Fruit fly (Drosophila melanogaster): ENCODE results near the gene CG42831.

The CG42831 gene

dm6 chr3L:10858569-10858968 lies 44.0 kb downstream of the CG42831 start:
- TF ChIP-seq GATAd (GFP tag; optimal IDR thresholded peaks at IDR 0.05) (peak; percentile 33), h (GFP tag; optimal IDR thresholded peaks at IDR 0.05) (no peak)

dm6 chr3L:10860042-10860643 lies 45.5 kb downstream of the CG42831 start:
- no peak for TF ChIP-seq foxo (GFP tag; optimal IDR thresholded peaks at IDR 0.05)
- TF ChIP-seq rgr (GFP tag; optimal IDR thresholded peaks at IDR 0.05): no peak
- no peak for TF ChIP-seq dl (GFP tag; optimal IDR thresholded peaks at IDR 0.05; ENCODE audit: insufficient read depth in 1 of 2, partially characterized antibody in 2 of 2)
- no peak for TF ChIP-seq Vsx2 (GFP tag; optimal IDR thresholded peaks at IDR 0.05; ENCODE audit: partially characterized antibody)
- no peak for TF ChIP-seq GATAd (GFP tag; optimal IDR thresholded peaks at IDR 0.05)
- no peak for TF ChIP-seq Sp1 (GFP tag; optimal IDR thresholded peaks at IDR 0.05)
- TF ChIP-seq br (GFP tag; optimal IDR thresholded peaks at IDR 0.05): no peak
- no peak for TF ChIP-seq fru (GFP tag; optimal IDR thresholded peaks at IDR 0.05)
- no peak for TF ChIP-seq usp (GFP tag; optimal IDR thresholded peaks at IDR 0.05)
- TF ChIP-seq sv (GFP tag; optimal IDR thresholded peaks at IDR 0.05): no peak
- TF ChIP-seq Mio (GFP tag; optimal IDR thresholded peaks at IDR 0.05): no peak
- TF ChIP-seq ey (GFP tag; optimal IDR thresholded peaks at IDR 0.05): no peak
- TF ChIP-seq Abd-B (GFP tag; optimal IDR thresholded peaks at IDR 0.05): no peak
- TF ChIP-seq Hr83 (GFP tag; optimal IDR thresholded peaks at IDR 0.05; ENCODE audit: poor library complexity, severe bottlenecking): no peak

dm6 chr3L:10861657-10862543 lies 47.3 kb downstream of the CG42831 start:
- peak; percentile 15 for TF ChIP-seq ey (GFP tag; optimal IDR thresholded peaks at IDR 0.05)
- TF ChIP-seq br (GFP tag; optimal IDR thresholded peaks at IDR 0.05): peak; percentile 24
- TF ChIP-seq sage (GFP tag; optimal IDR thresholded peaks at IDR 0.05): no peak

- TF ChIP-seq HLH106 (tag; optimal IDR thresholded peaks at IDR 0.05): no peak
- TF ChIP-seq sv (GFP tag; optimal IDR thresholded peaks at IDR 0.05): no peak
- TF ChIP-seq tai (GFP tag; optimal IDR thresholded peaks at IDR 0.05): peak; percentile 32
- TF ChIP-seq Vsx2 (GFP tag; optimal IDR thresholded peaks at IDR 0.05; ENCODE audit: partially characterized antibody): peak; percentile 77
These were observed 48.2 kb downstream of the CG42831 start for dm6 chr3L:10862544-10863474.

- TF ChIP-seq Vsx2 (GFP tag; optimal IDR thresholded peaks at IDR 0.05; ENCODE audit: partially characterized antibody) (peak; percentile 67), Rel (GFP tag; optimal IDR thresholded peaks at IDR 0.05) (no peak), Rel (tag; optimal IDR thresholded peaks at IDR 0.05) (peak; percentile 9), N (GFP tag; optimal IDR thresholded peaks at IDR 0.05) (no peak), fru (GFP tag; optimal IDR thresholded peaks at IDR 0.05) (peak; percentile 22), CG32264 (GFP tag; optimal IDR thresholded peaks at IDR 0.05) (no peak), psq (GFP tag; optimal IDR thresholded peaks at IDR 0.05) (no peak), Hr83 (GFP tag; optimal IDR thresholded peaks at IDR 0.05; ENCODE audit: poor library complexity, severe bottlenecking) (no peak)
These were observed 49.3 kb downstream of the CG42831 start for dm6 chr3L:10863925-10864324.
